Fruit fly (Drosophila melanogaster) whole organism, embryonic: ENCODE measurements around the gene CG4497.

Source experiments
- Awh ChIP-seq: fragments of 200-800 bp; sonication (Bioruptor generic); IDR thresholded peaks from 2 replicates; pipeline ENCODE4, ENCODE4 v1.3.6; 2022; ENCODE audit warnings: missing biosample characterization, missing genetic modification characterization
- Blimp-1 ChIP-seq: fragments of 200-800 bp; sonication (Bioruptor generic); optimal IDR thresholded peaks from 3 replicates; lab custom pipeline; 2018; ENCODE audit warnings: missing biosample characterization, missing genetic modification characterization, mild to moderate bottlenecking, moderate library complexity, missing genetic modification reagents
- CG10321 ChIP-seq: fragments of 200-800 bp; sonication (Bioruptor generic); IDR thresholded peaks from 2 replicates; pipeline ENCODE4 v1.3.6; 2022; ENCODE audit warnings: missing biosample characterization, missing genetic modification characterization
- CG10979 ChIP-seq: fragments of 200-800 bp; sonication (Bioruptor generic); optimal IDR thresholded peaks from 2 replicates; lab custom pipeline; 2018; ENCODE audit warnings: missing biosample characterization, mild to moderate bottlenecking, missing genetic modification characterization, moderate library complexity
- CG11247 ChIP-seq: fragments of 200-800 bp; sonication (Bioruptor generic); IDR thresholded peaks from 2 replicates; pipeline ENCODE4 v1.3.6; 2022; ENCODE audit warnings: missing biosample characterization, missing genetic modification characterization
- CG12769 ChIP-seq: fragments of 200-800 bp; sonication (Bioruptor generic); optimal IDR thresholded peaks from 2 replicates; lab custom pipeline; 2019; ENCODE audit warnings: missing biosample characterization, mild to moderate bottlenecking, missing genetic modification characterization, moderate library complexity
- CG15011 ChIP-seq: fragments of 200-800 bp; sonication (Bioruptor generic); optimal IDR thresholded peaks from 3 replicates; lab custom pipeline; 2018; ENCODE audit warnings: missing biosample characterization, mild to moderate bottlenecking, missing genetic modification characterization
- CG15601 ChIP-seq: fragments of 200-800 bp; sonication (Bioruptor generic); optimal IDR thresholded peaks from 3 replicates; lab custom pipeline; 2019; ENCODE audit warnings: missing biosample characterization, mild to moderate bottlenecking, missing genetic modification characterization, moderate library complexity
- CG17328 ChIP-seq: fragments of 200-800 bp; sonication (Bioruptor generic); IDR thresholded peaks from 2 replicates; pipeline ENCODE4 v1.3.6; 2022; ENCODE audit warnings: missing biosample characterization, missing genetic modification characterization
- CG17361 ChIP-seq: fragments of 200-800 bp; sonication (Bioruptor generic); IDR thresholded peaks from 3 replicates; pipeline ENCODE4 v1.3.6; 2022; ENCODE audit warnings: missing biosample characterization, missing genetic modification characterization
- CG1792 ChIP-seq: fragments of 200-800 bp; sonication (Bioruptor generic); optimal IDR thresholded peaks from 2 replicates; lab custom pipeline; 2016; ENCODE audit warnings: missing biosample characterization, missing genetic modification characterization
- CG30403 ChIP-seq: fragments of 200-800 bp; sonication (Bioruptor generic); optimal IDR thresholded peaks from 3 replicates; lab custom pipeline; 2016; ENCODE audit warnings: missing biosample characterization, missing genetic modification characterization
- CG32772 ChIP-seq: fragments of 200-800 bp; sonication (Bioruptor generic); IDR thresholded peaks from 2 replicates; pipeline ENCODE4 v1.3.6; 2022; ENCODE audit warnings: missing biosample characterization, missing genetic modification characterization
- CG5245 ChIP-seq: fragments of 200-800 bp; sonication (Bioruptor generic); optimal IDR thresholded peaks from 3 replicates; lab custom pipeline; 2016; ENCODE audit warnings: missing biosample characterization, missing genetic modification characterization
- CG6689 ChIP-seq: fragments of 200-800 bp; sonication (Bioruptor generic); IDR thresholded peaks from 2 replicates; pipeline ENCODE4 v1.3.6; 2022; ENCODE audit warnings: missing biosample characterization, missing genetic modification characterization
- CG7271 ChIP-seq: fragments of 200-800 bp; sonication (Bioruptor generic); optimal IDR thresholded peaks from 2 replicates; lab custom pipeline; 2018; ENCODE audit warnings: missing biosample characterization, mild to moderate bottlenecking, missing genetic modification characterization, moderate library complexity
- CG7839 ChIP-seq: fragments of 200-800 bp; sonication (Bioruptor generic); optimal IDR thresholded peaks from 3 replicates; lab custom pipeline; 2018; ENCODE audit warnings: missing biosample characterization, mild to moderate bottlenecking, missing genetic modification characterization, moderate library complexity
- CG7928 ChIP-seq: fragments of 200-800 bp; sonication (Bioruptor generic); optimal IDR thresholded peaks from 2 replicates; lab custom pipeline; 2017; ENCODE audit warnings: missing biosample characterization, mild to moderate bottlenecking, missing genetic modification characterization
- CG8388 ChIP-seq: fragments of 200-800 bp; sonication (Bioruptor generic); optimal IDR thresholded peaks from 2 replicates; lab custom pipeline; 2019; ENCODE audit warnings: missing biosample characterization, mild to moderate bottlenecking, missing genetic modification characterization, moderate library complexity
- CG9876 ChIP-seq: fragments of 200-800 bp; sonication (Bioruptor generic); optimal IDR thresholded peaks from 2 replicates; lab custom pipeline; 2016; ENCODE audit warnings: missing biosample characterization, missing genetic modification characterization
- Hey ChIP-seq: fragments of 200-800 bp; sonication (Bioruptor generic); optimal IDR thresholded peaks from 3 replicates; lab custom pipeline; 2018; ENCODE audit warnings: missing biosample characterization, mild to moderate bottlenecking, missing genetic modification characterization
- Hr51 ChIP-seq, 2 experiments: fragments of 200-800 bp; sonication (Bioruptor generic); optimal IDR thresholded peaks; 2 replicates in 1 of 2; 3 replicates in 1 of 2; lab custom pipeline; 2016 to 2018; ENCODE audit warnings: missing biosample characterization in 2 of 2, missing genetic modification characterization in 2 of 2, mild to moderate bottlenecking in 1 of 2, moderate library complexity in 1 of 2
- Lhr ChIP-seq: fragments of 200-800 bp; sonication (Bioruptor generic); optimal IDR thresholded peaks from 3 replicates; lab custom pipeline; 2017; ENCODE audit warnings: mild to moderate bottlenecking, missing biosample characterization, missing genetic modification reagents, missing genetic modification characterization
- Med ChIP-seq: fragments of 200-800 bp; sonication (Bioruptor generic); peaks from one replicate; lab custom pipeline; 2016; ENCODE audit warnings: missing biosample characterization, missing genetic modification characterization, mild to moderate bottlenecking, inconsistent platforms, moderate library complexity
- Nf-YC ChIP-seq: fragments of 200-800 bp; optimal IDR thresholded peaks from 3 replicates; lab custom pipeline; 2019; ENCODE audit warnings: missing biosample characterization, mild to moderate bottlenecking, missing genetic modification characterization, moderate library complexity
- Sry-β ChIP-seq: fragments of 200-800 bp; sonication (Bioruptor generic); optimal IDR thresholded peaks from 2 replicates; lab custom pipeline; 2018; ENCODE audit warnings: missing biosample characterization, mild to moderate bottlenecking, missing genetic modification characterization, moderate library complexity
- bsh ChIP-seq, 2 experiments: fragments of 200-800 bp; sonication (Bioruptor generic); optimal IDR thresholded peaks; 2 replicates each; lab custom pipeline; 2017 to 2018; ENCODE audit warnings: mild to moderate bottlenecking in 2 of 2, missing biosample characterization in 2 of 2, missing genetic modification characterization in 2 of 2, moderate library complexity in 1 of 2
- dm ChIP-seq: fragments of 200-800 bp; sonication (Bioruptor generic); optimal IDR thresholded peaks from 3 replicates; lab custom pipeline; 2016; ENCODE audit warnings: missing biosample characterization, missing genetic modification characterization
- eve ChIP-seq, 2 experiments: fragments of >200 bp; optimal IDR thresholded peaks; 2 replicates each; lab custom pipeline; 2017; ENCODE audit warnings: missing biosample characterization in 2 of 2, missing genetic modification characterization in 2 of 2
- ftz-f1 ChIP-seq: fragments of 200-800 bp; sonication (Bioruptor generic); optimal IDR thresholded peaks from 2 replicates; lab custom pipeline; 2016; ENCODE audit warnings: missing biosample characterization, missing genetic modification characterization
- gem ChIP-seq: fragments of 200-800 bp; sonication (Bioruptor generic); optimal IDR thresholded peaks from 2 replicates; lab custom pipeline; 2019; ENCODE audit warnings: missing biosample characterization, mild to moderate bottlenecking, missing genetic modification characterization, moderate library complexity
- gfzf ChIP-seq: fragments of 200-800 bp; sonication (Bioruptor generic); optimal IDR thresholded peaks from 2 replicates; lab custom pipeline; 2016; ENCODE audit warnings: missing biosample characterization, mild to moderate bottlenecking, missing genetic modification characterization, moderate library complexity
- grau ChIP-seq: fragments of 200-800 bp; optimal IDR thresholded peaks from 3 replicates; lab custom pipeline; 2019; ENCODE audit warnings: missing biosample characterization, mild to moderate bottlenecking, missing genetic modification characterization, moderate library complexity
- hkb ChIP-seq, 2 experiments: fragments of 200-800 bp in 1 of 2; fragments of >200 bp in 1 of 2; sonication (Bioruptor generic) in 1 of 2; IDR thresholded peaks in 1 of 2; optimal IDR thresholded peaks in 1 of 2; 2 replicates each; pipeline versions ENCODE4 v1.3.6 to Lab custom; 2017 to 2022; ENCODE audit warnings: missing biosample characterization in 1 of 2, missing genetic modification characterization in 1 of 2
- inv ChIP-seq: fragments of 200-800 bp; sonication (Bioruptor generic); IDR thresholded peaks from 2 replicates; pipeline ENCODE4 v1.3.6; 2022; ENCODE audit warnings: missing biosample characterization, missing genetic modification characterization; ENCODE audit not compliant: partially characterized antibody
- jumu ChIP-seq: fragments of 200-800 bp; sonication (Bioruptor generic); optimal IDR thresholded peaks from 3 replicates; lab custom pipeline; 2016; ENCODE audit warnings: missing biosample characterization, missing genetic modification characterization
- lmd ChIP-seq: fragments of 200-800 bp; sonication (Bioruptor generic); IDR thresholded peaks from 2 replicates; pipeline ENCODE4 v1.3.6; 2022; ENCODE audit warnings: missing biosample characterization, missing genetic modification characterization
- nom ChIP-seq: fragments of 200-800 bp; sonication (Bioruptor generic); optimal IDR thresholded peaks from 2 replicates; lab custom pipeline; 2017; ENCODE audit warnings: missing biosample characterization, missing genetic modification characterization, mild to moderate bottlenecking, moderate library complexity, missing genetic modification reagents
- p53 ChIP-seq: fragments of 200-800 bp; sonication (Bioruptor generic); optimal IDR thresholded peaks from 2 replicates; lab custom pipeline; 2016; ENCODE audit warnings: missing biosample characterization, missing genetic modification characterization
- pnt ChIP-seq: fragments of 200-800 bp; sonication (Bioruptor generic); optimal IDR thresholded peaks from 3 replicates; lab custom pipeline; 2016; ENCODE audit warnings: missing biosample characterization, missing genetic modification characterization
- row ChIP-seq: fragments of 200-800 bp; sonication (Bioruptor generic); IDR thresholded peaks from 3 replicates; pipeline ENCODE4 v1.3.6; 2022; ENCODE audit warnings: missing biosample characterization, missing genetic modification characterization
- sens ChIP-seq: fragments of 200-800 bp; sonication (Bioruptor generic); peaks from one replicate; lab custom pipeline; 2016; ENCODE audit warnings: missing biosample characterization, missing genetic modification characterization
- slbo ChIP-seq: fragments of 200-800 bp; sonication (Bioruptor generic); IDR thresholded peaks from 2 replicates; pipeline ENCODE4 v1.3.6; 2022; ENCODE audit warnings: missing biosample characterization, missing genetic modification characterization
- vnd ChIP-seq: fragments of 200-800 bp; sonication (Bioruptor generic); IDR thresholded peaks from 3 replicates; pipeline ENCODE4 v1.3.6; 2022; ENCODE audit warnings: missing biosample characterization, missing genetic modification characterization; ENCODE audit not compliant: partially characterized antibody

The CG4497 gene

dm6 chr2L:7203411-7204171 lies 9.2 kb upstream of the CG4497 start:
- TF ChIP-seq Hey (tag; lab: Kevin White, UChicago) (no peak), CG15011 (GFP tag; lab: Kevin White, UChicago) (no peak), grau (no peak), p53 (peak; percentile 91), Lhr (GFP tag; lab: Kevin White, UChicago) (no peak), Med (GFP tag; lab: Kevin White, UChicago) (peak; percentile 66), gfzf (GFP tag; lab: Kevin White, UChicago) (no peak), CG11247 (GFP tag; lab: Robert Waterston, UW) (no peak), CG5245 (GFP tag; lab: Kevin White, UChicago) (no peak), jumu (peak; percentile 14), bsh (GFP tag; optimal IDR thresholded peaks at IDR 0.05; lab: Kevin White, UChicago) (peak in 1 of 2 experiments; percentile 4), CG10321 (GFP tag; lab: Robert Waterston, UW) (peak; percentile 54), eve (GFP tag; optimal IDR thresholded peaks at IDR 0.05; lab: Kevin White, UChicago) (peak in 1 of 2 experiments; percentile 29), CG7928 (GFP tag; lab: Kevin White, UChicago) (no peak), Hr51 (GFP tag; optimal IDR thresholded peaks at IDR 0.05; lab: Kevin White, UChicago) (peak in 1 of 2 experiments; percentile 10), hkb (optimal IDR thresholded peaks at IDR 0.05; lab: Kevin White, UChicago) (no peak), hkb (GFP tag; IDR thresholded peaks at IDR 0.05; lab: Robert Waterston, UW) (0 out of 2 replicates have a peak, but pooled peaks have one; percentile 23), slbo (GFP tag; lab: Robert Waterston, UW) (no peak), sens (GFP tag; lab: Kevin White, UChicago) (peak; percentile 20), nom (peak; percentile 59), CG15601 (tag; lab: Kevin White, UChicago) (no peak), ftz-f1 (GFP tag; lab: Kevin White, UChicago) (peak; percentile 22), CG30403 (no peak), CG17328 (no peak), Awh (GFP tag; lab: Robert Waterston, UW) (0 out of 2 replicates have a peak, but pooled peaks have one; percentile 11), dm (GFP tag; lab: Kevin White, UChicago) (peak; percentile 10)
- TF ChIP-seq, all 482 proteins: peak for 13

dm6 chr2L:7200168-7200567 lies 5.8 kb upstream of the CG4497 start:
- TF ChIP-seq Sry-β (GFP tag; lab: Kevin White, UChicago) = peak; percentile 86
- TF ChIP-seq CG7839 (tag; lab: Kevin White, UChicago) = peak; percentile 0
- TF ChIP-seq CG10979 (tag; lab: Kevin White, UChicago) = peak; percentile 2
- no peak for TF ChIP-seq vnd (GFP tag; lab: Robert Waterston, UW)
- TF ChIP-seq row (GFP tag; lab: Robert Waterston, UW) = peak; percentile 9; the same call in 1 of the 3 replicates
- no peak for TF ChIP-seq pnt (GFP tag; lab: Kevin White, UChicago)
- TF ChIP-seq CG8388 = no peak
- TF ChIP-seq CG12769 = no peak
- peak; percentile 32 for TF ChIP-seq gem (tag; lab: Kevin White, UChicago)
- 0 out of 3 replicates have a peak, but pooled peaks have one; percentile 30 for TF ChIP-seq CG17361 (GFP tag; lab: Robert Waterston, UW)
- peak; percentile 10 for TF ChIP-seq Blimp-1 (GFP tag; lab: Kevin White, UChicago)
- no peak for TF ChIP-seq inv (GFP tag; lab: Robert Waterston, UW)
- TF ChIP-seq CG1792 = no peak
- TF ChIP-seq Nf-YC (tag; lab: Kevin White, UChicago) = no peak
- no peak for TF ChIP-seq lmd (GFP tag; lab: Robert Waterston, UW)
- peak; percentile 27 for TF ChIP-seq sens (GFP tag; lab: Kevin White, UChicago)
- no peak for TF ChIP-seq CG9876 (GFP tag; lab: Kevin White, UChicago)
- TF ChIP-seq CG6689 (GFP tag; lab: Robert Waterston, UW) = 0 out of 2 replicates have a peak, but pooled peaks have one; percentile 16
- no peak for TF ChIP-seq CG32772 (GFP tag; lab: Robert Waterston, UW)
- no peak for TF ChIP-seq CG7271 (tag; lab: Kevin White, UChicago)
